Fruit fly (Drosophila melanogaster): Measurements from ENCODE around the gene Nhe1.
A peak's percentile ranks its signal among the peaks of the same experiment; 100 is the strongest.

The Nhe1 gene

DNA sequence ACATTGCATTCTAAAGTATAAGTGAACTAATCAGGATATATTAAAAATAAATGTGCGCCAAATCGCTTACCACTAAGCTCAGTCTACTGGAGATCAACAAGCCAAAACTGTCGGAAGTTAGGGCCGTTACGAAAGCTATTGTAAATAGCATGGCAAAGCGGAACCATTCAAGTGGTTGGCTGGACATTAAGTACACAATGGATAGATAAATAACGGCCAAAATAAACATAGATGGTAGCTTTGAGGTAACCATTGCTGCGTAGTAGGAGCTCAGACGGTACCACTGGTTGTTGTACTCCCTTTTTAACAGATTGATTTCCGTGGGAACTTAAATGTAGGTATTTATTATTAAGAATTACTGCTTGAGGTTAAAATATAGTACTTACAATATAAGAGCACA lies 11.2 kb upstream of the Nhe1 start (continued):
- TF ChIP-seq dpn (GFP tag; optimal IDR thresholded peaks at IDR 0.05), result peak in 1 of 2 experiments; percentile 32
- TF ChIP-seq chif (GFP tag; optimal IDR thresholded peaks at IDR 0.05), result peak in 1 of 2 experiments; percentile 3
- TF ChIP-seq Max (GFP tag; optimal IDR thresholded peaks at IDR 0.05), result no peak
- TF ChIP-seq chm (GFP tag; IDR thresholded peaks at IDR 0.05), result peak; percentile 54; the same call in 1 of the 2 replicates
- TF ChIP-seq CG14050 (GFP tag; IDR thresholded peaks at IDR 0.05), result no peak
- TF ChIP-seq NK7.1 (GFP tag; optimal IDR thresholded peaks at IDR 0.05), result no peak
- TF ChIP-seq stwl (tag; optimal IDR thresholded peaks at IDR 0.05), result no peak
- TF ChIP-seq CG11456 (GFP tag; IDR thresholded peaks at IDR 0.05), result no peak
- TF ChIP-seq ewg (GFP tag; optimal IDR thresholded peaks at IDR 0.05), result no peak
- TF ChIP-seq CG17385 (GFP tag; optimal IDR thresholded peaks at IDR 0.05), result peak; percentile 4
- peak; percentile 37 for TF ChIP-seq schlank (tag; optimal IDR thresholded peaks at IDR 0.05)
- TF ChIP-seq CG33213 (GFP tag; optimal IDR thresholded peaks at IDR 0.05), result peak; percentile 19
- peak; percentile 13 for TF ChIP-seq CG33557 (GFP tag; optimal IDR thresholded peaks at IDR 0.05)
- no peak for TF ChIP-seq CG8944 (GFP tag; optimal IDR thresholded peaks at IDR 0.05)
- TF ChIP-seq CG15269 (tag; optimal IDR thresholded peaks at IDR 0.05), result peak; percentile 20
- no peak for TF ChIP-seq en (GFP tag; optimal IDR thresholded peaks at IDR 0.05)
- peak; percentile 11 for TF ChIP-seq CG1792 (GFP tag; optimal IDR thresholded peaks at IDR 0.05)
- no peak for TF ChIP-seq TFAM (GFP tag; optimal IDR thresholded peaks at IDR 0.05)
- no peak for TF ChIP-seq Ssrp (tag; optimal IDR thresholded peaks at IDR 0.05)
- no peak for TF ChIP-seq CG1832 (GFP tag; optimal IDR thresholded peaks at IDR 0.05)
- peak; percentile 63 for TF ChIP-seq HLHmδ (GFP tag; optimal IDR thresholded peaks at IDR 0.05)
- TF ChIP-seq scrt (GFP tag; optimal IDR thresholded peaks at IDR 0.05), result no peak
- TF ChIP-seq tup (GFP tag; optimal IDR thresholded peaks at IDR 0.05), result peak; percentile 55
- TF ChIP-seq hkb (optimal IDR thresholded peaks at IDR 0.05), result no peak
- peak; percentile 56 for TF ChIP-seq hkb (GFP tag; IDR thresholded peaks at IDR 0.05)
- TF ChIP-seq CG1233 (GFP tag; optimal IDR thresholded peaks at IDR 0.05), result peak; percentile 43
- no peak for TF ChIP-seq Lhr (GFP tag; optimal IDR thresholded peaks at IDR 0.05)
- TF ChIP-seq Dbx (GFP tag; IDR thresholded peaks at IDR 0.05), result 0 out of 3 replicates have a peak, but pooled peaks have one; percentile 41
- no peak for TF ChIP-seq gsb-n (tag; optimal IDR thresholded peaks at IDR 0.05)
- TF ChIP-seq CG6689 (GFP tag; IDR thresholded peaks at IDR 0.05), result no peak
- peak; percentile 12 for TF ChIP-seq unpg (GFP tag; optimal IDR thresholded peaks at IDR 0.05)
- TF ChIP-seq grau (tag; optimal IDR thresholded peaks at IDR 0.05), result no peak
- no peak for TF ChIP-seq H15 (GFP tag; IDR thresholded peaks at IDR 0.05)
- peak; percentile 62; the same call in 1 of the 2 replicates for TF ChIP-seq CG14014 (GFP tag; IDR thresholded peaks at IDR 0.05)
- peak; percentile 19 for TF ChIP-seq CG10209 (GFP tag; optimal IDR thresholded peaks at IDR 0.05)
- no peak for TF ChIP-seq CG8089 (GFP tag; optimal IDR thresholded peaks at IDR 0.05)
- 0 out of 2 replicates have a peak, but pooled peaks have one; percentile 36 for TF ChIP-seq Atf6 (GFP tag; IDR thresholded peaks at IDR 0.05)
- TF ChIP-seq Elba2 (GFP tag; optimal IDR thresholded peaks at IDR 0.05), result no peak
- TF ChIP-seq CG18764 (GFP tag; optimal IDR thresholded peaks at IDR 0.05), result no peak
- TF ChIP-seq PHDP (tag; optimal IDR thresholded peaks at IDR 0.05), result peak; percentile 27
- no peak for TF ChIP-seq al (GFP tag; IDR thresholded peaks at IDR 0.05)
- no peak for TF ChIP-seq Spps (tag; optimal IDR thresholded peaks at IDR 0.05)
- TF ChIP-seq BtbVII (GFP tag; optimal IDR thresholded peaks at IDR 0.05), result peak; percentile 54
- peak; percentile 51 for TF ChIP-seq CG15514 (GFP tag; optimal IDR thresholded peaks at IDR 0.05)
- no peak for TF ChIP-seq nom (GFP tag; optimal IDR thresholded peaks at IDR 0.05)
- peak; percentile 61 for TF ChIP-seq HHEX (GFP tag; optimal IDR thresholded peaks at IDR 0.05)
- no peak for TF ChIP-seq CG32772 (GFP tag; IDR thresholded peaks at IDR 0.05)
- peak; percentile 34 for TF ChIP-seq CG3281 (GFP tag; optimal IDR thresholded peaks at IDR 0.05)
- no peak for TF ChIP-seq CG10565 (GFP tag; optimal IDR thresholded peaks at IDR 0.05)
- TF ChIP-seq org-1 (GFP tag; optimal IDR thresholded peaks at IDR 0.05), result no peak
- TF ChIP-seq Fer1 (GFP tag; optimal IDR thresholded peaks at IDR 0.05), result peak; percentile 75

Measured in whole organism, embryonic.